Fruit fly (Drosophila melanogaster) whole organism, pupa: ENCODE measurements around the gene hng3.

ENCODE experiments used
- CG12605 ChIP-seq: fragments of 200-800 bp; sonication (Bioruptor generic); IDR thresholded peaks from 2 replicates; pipeline ENCODE4 v1.3.6; 2022; ENCODE audit warnings: missing biosample characterization, missing genetic modification characterization
- CG17806 ChIP-seq: fragments of 200-800 bp; sonication (Bioruptor generic); optimal IDR thresholded peaks from 2 replicates; lab custom pipeline; 2018; ENCODE audit warnings: missing biosample characterization, mild to moderate bottlenecking, missing genetic modification characterization, moderate library complexity
- CG34367 ChIP-seq: fragments of 200-800 bp; sonication (Bioruptor generic); optimal IDR thresholded peaks from 2 replicates; lab custom pipeline; 2018; ENCODE audit warnings: missing biosample characterization, mild to moderate bottlenecking, missing genetic modification characterization
- CG8159 ChIP-seq: fragments of 200-800 bp; sonication (Bioruptor generic); optimal IDR thresholded peaks from 3 replicates; lab custom pipeline; 2018; ENCODE audit warnings: missing biosample characterization, mild to moderate bottlenecking, missing genetic modification characterization, moderate library complexity
- CG8301 ChIP-seq: fragments of 200-800 bp; sonication (Bioruptor generic); optimal IDR thresholded peaks from 2 replicates; lab custom pipeline; 2018; ENCODE audit warnings: missing biosample characterization, mild to moderate bottlenecking, missing genetic modification characterization
- EcR ChIP-seq: fragments of 200-800 bp; sonication (Bioruptor generic); optimal IDR thresholded peaks from 3 replicates; lab custom pipeline; 2019; ENCODE audit warnings: missing biosample characterization, missing genetic modification characterization, mild to moderate bottlenecking, moderate library complexity, missing genetic modification reagents
- Pif1B ChIP-seq: fragments of 200-800 bp; sonication (Bioruptor generic); optimal IDR thresholded peaks from 3 replicates; lab custom pipeline; 2016; ENCODE audit warnings: missing biosample characterization, missing genetic modification characterization
- fd96Ca ChIP-seq: fragments of 200-800 bp; sonication (Bioruptor generic); IDR thresholded peaks from 3 replicates; pipeline ENCODE4 v1.3.6; 2022; ENCODE audit warnings: missing biosample characterization, missing genetic modification characterization
- rn ChIP-seq: fragments of 200-800 bp; sonication (Bioruptor generic); IDR thresholded peaks from 2 replicates; pipeline ENCODE4 v1.3.6; 2022; ENCODE audit warnings: missing biosample characterization, missing genetic modification characterization

- TF ChIP-seq CG34367 (tag; lab: Kevin White, UChicago): no peak
- no peak for TF ChIP-seq CG17806
- TF ChIP-seq EcR (GFP tag; lab: Kevin White, UChicago): no peak
- TF ChIP-seq CG12605: no peak
- no peak for TF ChIP-seq CG8301 (tag; lab: Kevin White, UChicago)
- no peak for TF ChIP-seq CG8159 (tag; lab: Kevin White, UChicago)
- TF ChIP-seq fd96Ca (GFP tag; lab: Robert Waterston, UW): no peak
- TF ChIP-seq Pif1B (GFP tag; lab: Kevin White, UChicago): no peak
- no peak for TF ChIP-seq rn (GFP tag; lab: Robert Waterston, UW)
Measured at dm6 chr3L:781702-782314, 26.5 kb upstream of the hng3 start.
